Worm (Caenorhabditis elegans) whole organism, L4 larva: Measurements from ENCODE around the gene rps-21.

ENCODE experiments used
- D1046.2 ChIP-seq: fragments of 200-800 bp; sonication (Bioruptor generic); IDR thresholded peaks from 2 replicates; pipeline ENCODE4 v1.3.6; 2022; ENCODE audit warnings: missing genetic modification characterization, missing compliant biosample characterization
- F26F4.8 ChIP-seq: fragments of 200-800 bp; sonication (Bioruptor generic); conservative IDR thresholded peaks from 2 replicates; pipeline ENCODE4 v1.3.6; 2022; ENCODE audit warnings: missing genetic modification characterization, missing compliant biosample characterization
- T20F7.1 ChIP-seq: fragments of 200-800 bp; sonication (Bioruptor generic); optimal IDR thresholded peaks from 2 replicates; lab custom pipeline; 2018; ENCODE audit warnings: mild to moderate bottlenecking, missing genetic modification characterization, missing compliant biosample characterization
- T26A8.4 ChIP-seq: fragments of 200-800 bp; sonication (Bioruptor generic); IDR thresholded peaks from 2 replicates; pipeline ENCODE4 v1.3.6; 2022; ENCODE audit warnings: missing genetic modification characterization, missing compliant biosample characterization
- Y105C5A.15 ChIP-seq: fragments of 200-800 bp; sonication (Bioruptor generic); IDR thresholded peaks from 2 replicates; pipeline ENCODE4 v1.3.6; 2022; ENCODE audit warnings: missing genetic modification characterization, missing compliant biosample characterization
- Y48G9A.11 ChIP-seq: fragments of 200-800 bp; sonication (Bioruptor generic); IDR thresholded peaks from 2 replicates; pipeline ENCODE4 v1.3.6; 2022; ENCODE audit warnings: missing genetic modification reagents, missing genetic modification characterization, missing compliant biosample characterization
- Y5F2A.4 ChIP-seq: fragments of 200-800 bp; sonication (Bioruptor generic); optimal IDR thresholded peaks from 2 replicates; lab custom pipeline; 2018; ENCODE audit warnings: mild to moderate bottlenecking, missing genetic modification characterization, missing compliant biosample characterization
- ama-1 ChIP-seq: fragments of 150-350 bp; optimal IDR thresholded peaks from 2 replicates; lab custom pipeline; 2014; ENCODE audit warnings: inconsistent platforms, mixed read lengths
- attf-4 ChIP-seq: sonication (generic microtip); optimal IDR thresholded peaks from 3 replicates; lab custom pipeline; 2017; ENCODE audit warnings: missing biosample characterization, missing genetic modification characterization
- ceh-62 ChIP-seq: sonication (generic microtip); optimal IDR thresholded peaks from 2 replicates; lab custom pipeline; 2017; ENCODE audit warnings: missing biosample characterization, missing genetic modification characterization
- ceh-82 ChIP-seq: sonication (generic microtip); optimal IDR thresholded peaks from 2 replicates; lab custom pipeline; 2017; ENCODE audit warnings: missing biosample characterization, missing genetic modification characterization
- ces-1 ChIP-seq: fragments of 150-350 bp; sonication (generic microtip); optimal IDR thresholded peaks from 4 replicates; lab custom pipeline; 2014; ENCODE audit warnings: missing biosample characterization, missing genetic modification reagents, missing genetic modification characterization
- ctbp-1 ChIP-seq: fragments of 200-800 bp; sonication (Bioruptor generic); IDR thresholded peaks from 2 replicates; pipeline ENCODE4 v1.3.6; 2022; ENCODE audit warnings: missing genetic modification reagents, missing genetic modification characterization, missing compliant biosample characterization
- daf-12 ChIP-seq: fragments of 150-350 bp; optimal IDR thresholded peaks from 2 replicates; lab custom pipeline; 2014; ENCODE audit warnings: missing biosample characterization, missing genetic modification reagents, missing genetic modification characterization
- daf-16 ChIP-seq, 3 experiments: sonication (generic microtip); optimal IDR thresholded peaks; 2 replicates each; lab custom pipeline; 2016 to 2017; ENCODE audit warnings: missing genetic modification characterization in 3 of 3, missing genetic modification reagents in 3 of 3, mild to moderate bottlenecking in 2 of 3, missing compliant biosample characterization in 2 of 3, missing biosample characterization in 1 of 3, moderate library complexity in 1 of 3
- egl-43 ChIP-seq: fragments of 200-800 bp; sonication (Bioruptor generic); IDR thresholded peaks from 2 replicates; pipeline ENCODE4 v1.3.6; 2022; ENCODE audit warnings: missing genetic modification reagents, missing genetic modification characterization, missing compliant biosample characterization
- fos-1 ChIP-seq: fragments of 150-350 bp; optimal IDR thresholded peaks from 2 replicates; lab custom pipeline; 2014; ENCODE audit warnings: missing biosample characterization, missing genetic modification characterization
- hif-1 ChIP-seq, 2 experiments: sonication (generic microtip); optimal IDR thresholded peaks; 2 replicates each; lab custom pipeline; 2016 to 2017; ENCODE audit warnings: missing compliant biosample characterization in 2 of 2, missing genetic modification characterization in 2 of 2, missing genetic modification reagents in 2 of 2, missing genotype in 2 of 2, mild to moderate bottlenecking in 1 of 2
- hlh-11 ChIP-seq: fragments of 200-800 bp; sonication (Bioruptor generic); optimal IDR thresholded peaks from 2 replicates; lab custom pipeline; 2018; ENCODE audit warnings: mild to moderate bottlenecking, missing genetic modification characterization, missing compliant biosample characterization
- hlh-30 ChIP-seq: sonication (generic microtip); optimal IDR thresholded peaks from 2 replicates; lab custom pipeline; 2017; ENCODE audit warnings: antibody characterized with exemption, mild to moderate bottlenecking, missing genetic modification characterization, missing compliant biosample characterization; ENCODE audit not compliant: insufficient read depth
- jun-1 ChIP-seq: fragments of 150-350 bp; optimal IDR thresholded peaks from 2 replicates; lab custom pipeline; 2014; ENCODE audit warnings: missing biosample characterization, missing genetic modification reagents, missing genetic modification characterization
- lin-29 ChIP-seq: fragments of 200-800 bp; sonication (Bioruptor generic); IDR thresholded peaks from 2 replicates; pipeline ENCODE4 v1.3.6; 2022; ENCODE audit warnings: missing genetic modification reagents, missing genetic modification characterization, missing compliant biosample characterization
- lin-38 ChIP-seq: fragments of 200-800 bp; sonication (Bioruptor generic); IDR thresholded peaks from 2 replicates; pipeline ENCODE4 v1.3.6; 2022; ENCODE audit warnings: missing genetic modification reagents, missing genetic modification characterization, missing compliant biosample characterization
- lsy-2 ChIP-seq, 2 experiments: fragments of 150-350 bp in 1 of 2; sonication (generic microtip) in 1 of 2; optimal IDR thresholded peaks; 2 replicates each; lab custom pipeline; 2014 to 2017; ENCODE audit warnings: missing biosample characterization in 2 of 2, missing genetic modification characterization in 2 of 2
- madf-5 ChIP-seq, 2 experiments: fragments of 200-800 bp; sonication (Bioruptor generic); IDR thresholded peaks; 2 replicates each; pipeline ENCODE4 v1.3.6; 2022; ENCODE audit warnings: missing compliant biosample characterization in 2 of 2, missing genetic modification characterization in 2 of 2
- mdl-1 ChIP-seq, 2 experiments: fragments of 150-350 bp in 1 of 2; sonication (generic microtip) in 1 of 2; optimal IDR thresholded peaks; 2 replicates each; lab custom pipeline; 2014 to 2017; ENCODE audit warnings: missing biosample characterization in 2 of 2, missing genetic modification characterization in 2 of 2
- mep-1 ChIP-seq: fragments of 150-350 bp; sonication (generic microtip); optimal IDR thresholded peaks from 3 replicates; lab custom pipeline; 2014; ENCODE audit warnings: missing biosample characterization, missing genetic modification characterization
- mes-2 ChIP-seq: sonication (generic microtip); optimal IDR thresholded peaks from 2 replicates; lab custom pipeline; 2016; ENCODE audit warnings: missing genotype, mild to moderate bottlenecking, missing genetic modification characterization, missing compliant biosample characterization; ENCODE audit not compliant: poor library complexity, severe bottlenecking
- mxl-2 ChIP-seq: fragments of 200-800 bp; sonication (Bioruptor generic); conservative IDR thresholded peaks from 2 replicates; pipeline ENCODE4 v1.3.6; 2022; ENCODE audit warnings: missing genetic modification reagents, missing genetic modification characterization, missing compliant biosample characterization
- nhr-102 ChIP-seq: sonication (generic microtip); optimal IDR thresholded peaks from 2 replicates; lab custom pipeline; 2016; ENCODE audit warnings: mild to moderate bottlenecking, missing genetic modification characterization, moderate library complexity, missing compliant biosample characterization
- nhr-25 ChIP-seq: sonication (generic microtip); optimal IDR thresholded peaks from 2 replicates; lab custom pipeline; 2017; ENCODE audit warnings: missing genetic modification characterization, mild to moderate bottlenecking, missing compliant biosample characterization, antibody characterized with exemption, moderate library complexity, borderline replicate concordance; ENCODE audit not compliant: insufficient read depth
- pha-4 ChIP-seq, 2 experiments: fragments of 150-350 bp in 1 of 2; fragments of 200-800 bp in 1 of 2; sonication (Bioruptor generic) in 1 of 2; IDR thresholded peaks in 1 of 2; optimal IDR thresholded peaks in 1 of 2; 2 replicates each; pipeline versions ENCODE4 v1.3.6 to Lab custom; 2014 to 2022; ENCODE audit warnings: missing genetic modification characterization in 2 of 2, missing genetic modification reagents in 2 of 2, missing biosample characterization in 1 of 2, missing compliant biosample characterization in 1 of 2
- pqm-1 ChIP-seq: sonication (generic microtip); optimal IDR thresholded peaks from 2 replicates; lab custom pipeline; 2017; ENCODE audit warnings: missing biosample characterization, missing genetic modification characterization
- saeg-2 ChIP-seq: fragments of 200-800 bp; sonication (Bioruptor generic); IDR thresholded peaks from 2 replicates; pipeline ENCODE4 v1.3.6; 2022; ENCODE audit warnings: missing genetic modification reagents, missing genetic modification characterization, missing compliant biosample characterization
- sdz-12 ChIP-seq: fragments of 200-800 bp; sonication (Bioruptor generic); optimal IDR thresholded peaks from 2 replicates; lab custom pipeline; 2018; ENCODE audit warnings: mild to moderate bottlenecking, missing genetic modification characterization, missing compliant biosample characterization
- snpc-1.2 ChIP-seq: fragments of 200-800 bp; sonication (Bioruptor generic); IDR thresholded peaks from 2 replicates; pipeline ENCODE4 v1.3.6; 2022; ENCODE audit warnings: missing genetic modification reagents, missing genetic modification characterization, missing compliant biosample characterization
- unc-130 ChIP-seq: sonication (generic microtip); optimal IDR thresholded peaks from 2 replicates; lab custom pipeline; 2016; ENCODE audit warnings: missing genetic modification reagents, missing genetic modification characterization, missing compliant biosample characterization
- unc-39 ChIP-seq: sonication (generic microtip); optimal IDR thresholded peaks from 2 replicates; lab custom pipeline; 2017; ENCODE audit warnings: missing biosample characterization, missing genetic modification characterization
- unc-62 ChIP-seq, 3 experiments: fragments of 150-350 bp in 1 of 3; sonication (generic microtip); optimal IDR thresholded peaks in 2 of 3; peaks in 1 of 3; 1 replicate in 1 of 3; 2 replicates in 2 of 3; lab custom pipeline; 2014 to 2017; ENCODE audit warnings: missing biosample characterization in 3 of 3, missing genetic modification characterization in 3 of 3, missing genetic modification reagents in 3 of 3, missing genotype in 1 of 3
- vab-7 ChIP-seq: fragments of 200-800 bp; sonication (Bioruptor generic); IDR thresholded peaks from 2 replicates; pipeline ENCODE4 v1.3.6; 2022; ENCODE audit warnings: missing genetic modification reagents, missing genetic modification characterization, missing compliant biosample characterization
- zag-1 ChIP-seq: fragments of 150-350 bp; optimal IDR thresholded peaks from 2 replicates; lab custom pipeline; 2014; ENCODE audit warnings: missing biosample characterization, missing genetic modification characterization
- zfp-2 ChIP-seq: sonication (generic microtip); optimal IDR thresholded peaks from 2 replicates; lab custom pipeline; 2016; ENCODE audit warnings: mild to moderate bottlenecking, missing genetic modification characterization, missing compliant biosample characterization
- ztf-7 ChIP-seq: fragments of 150-350 bp; optimal IDR thresholded peaks from 2 replicates; lab custom pipeline; 2014; ENCODE audit warnings: missing biosample characterization, missing genetic modification characterization

rps-21 gene

DNA sequence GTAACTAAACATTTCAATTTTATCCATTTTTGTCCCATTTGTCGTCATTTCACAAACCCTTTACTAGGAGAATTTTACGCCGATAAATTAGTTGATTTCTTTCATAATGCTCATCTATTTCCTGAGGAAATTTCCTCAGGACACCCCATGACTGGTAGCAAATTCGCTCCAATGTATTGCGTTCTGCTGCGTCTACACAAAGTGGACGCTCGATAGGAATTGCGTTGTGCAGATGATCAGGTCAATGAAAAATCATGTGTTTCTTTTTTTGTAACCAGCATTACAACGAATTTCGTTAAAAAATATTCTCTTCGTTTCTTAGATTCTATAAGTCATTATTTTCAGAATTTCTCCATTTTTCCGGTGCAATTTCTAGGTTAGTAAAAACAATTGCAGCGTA, 7.6 kb downstream of the rps-21 start, which contains the start of gene epg-4 (continued):
- no peak for TF ChIP-seq T26A8.4 (GFP tag; lab: Robert Waterston, UW)
- TF ChIP-seq daf-16 (GFP tag; optimal IDR thresholded peaks at IDR 0.05; lab: Kevin White, UChicago), result no peak
- TF ChIP-seq daf-16 (tag; optimal IDR thresholded peaks at IDR 0.05; lab: Kevin White, UChicago), result no peak
- TF ChIP-seq ces-1 (GFP tag; lab: Kevin White, UChicago), result no peak
- TF ChIP-seq ztf-7 (tag; lab: Kevin White, UChicago), result no peak
- TF ChIP-seq sdz-12 (GFP tag; lab: Kevin White, UChicago), result no peak
- no peak for TF ChIP-seq unc-130 (GFP tag; lab: Kevin White, UChicago)
- no peak for TF ChIP-seq D1046.2
- TF ChIP-seq hif-1 (tag; optimal IDR thresholded peaks at IDR 0.05; lab: Kevin White, UChicago), result peak in 1 of 2 experiments; percentile 52
- peak; percentile 61 for TF ChIP-seq T20F7.1
- no peak for TF ChIP-seq attf-4 (tag; lab: Kevin White, UChicago)
- TF ChIP-seq lsy-2 (tag; optimal IDR thresholded peaks at IDR 0.05; lab: Kevin White, UChicago), result peak; percentile 29 to 65
- TF ChIP-seq mdl-1 (tag; optimal IDR thresholded peaks at IDR 0.05; lab: Kevin White, UChicago), result no peak

DNA sequence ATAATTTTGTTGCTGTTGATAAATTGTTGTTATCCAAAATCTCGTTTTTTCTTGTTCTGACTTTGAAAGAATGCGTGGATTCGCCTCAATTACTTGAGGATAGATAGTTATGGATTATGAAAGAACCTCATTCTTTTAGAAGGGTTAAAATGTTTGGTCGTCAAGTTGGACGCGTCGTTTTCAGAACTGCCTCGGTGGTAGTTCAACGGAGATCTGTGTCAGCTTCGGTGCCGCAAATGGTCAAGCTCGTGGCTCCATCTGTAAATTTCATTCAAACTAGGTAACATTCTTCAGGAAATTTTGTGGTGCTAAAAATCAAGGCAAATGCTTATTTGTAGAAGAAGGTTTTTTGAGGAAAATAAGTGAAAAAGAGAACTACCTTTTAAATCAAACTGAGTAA, 8.8 kb downstream of the rps-21 start, which contains the start of gene ndab-2:
Gene ndab-2, plus strand, starts transcription at position 140 of the 400 bp plus-strand sequence.
- TF ChIP-seq Y48G9A.11 (GFP tag; lab: Robert Waterston, UW) (peak; percentile 51; the same call in 1 of the 2 replicates), ceh-82 (tag; lab: Kevin White, UChicago) (no peak), saeg-2 (GFP tag; lab: Robert Waterston, UW) (no peak), lin-38 (peak; percentile 53), unc-62 (GFP tag; optimal IDR thresholded peaks at IDR 0.05 in 1 of 2; lab: Kevin White, UChicago) (peak in 1 of 2 experiments; percentile 17), unc-62 (tag; optimal IDR thresholded peaks at IDR 0.05; lab: Kevin White, UChicago) (no peak), T26A8.4 (GFP tag; lab: Robert Waterston, UW) (no peak), madf-5 (GFP tag; IDR thresholded peaks at IDR 0.05; lab: Robert Waterston, UW) (0 out of 4 replicates have a peak, but pooled peaks have one; percentile 23 to 55), daf-12 (tag; lab: Kevin White, UChicago) (no peak), egl-43 (GFP tag; lab: Robert Waterston, UW) (peak; percentile 67; the same call in 1 of the 2 replicates), zag-1 (no peak), ceh-62 (tag; lab: Kevin White, UChicago) (no peak), ama-1 (lab: Kevin White, UChicago) (peak; percentile 82), Y105C5A.15 (GFP tag; lab: Robert Waterston, UW) (peak; percentile 69; the same call in 1 of the 2 replicates), nhr-25 (tag; lab: Kevin White, UChicago) (no peak), unc-39 (tag; lab: Kevin White, UChicago) (no peak), mes-2 (tag; lab: Kevin White, UChicago) (peak; percentile 34), vab-7 (GFP tag; lab: Robert Waterston, UW) (no peak), lsy-2 (tag; optimal IDR thresholded peaks at IDR 0.05; lab: Kevin White, UChicago) (peak in 1 of 2 experiments; percentile 14), snpc-1.2 (peak; percentile 56; the same call in 1 of the 2 replicates), ctbp-1 (GFP tag; lab: Robert Waterston, UW) (0 out of 2 replicates have a peak, but pooled peaks have one; percentile 39), pqm-1 (no peak), fos-1 (tag; lab: Kevin White, UChicago) (no peak), pha-4 (GFP tag; IDR thresholded peaks at IDR 0.05; lab: Robert Waterston, UW) (peak; percentile 52), pha-4 (tag; optimal IDR thresholded peaks at IDR 0.05; lab: Kevin White, UChicago) (no peak)

ce11 chrIII:7179538-7180301, 9.7 kb downstream of the rps-21 start, which contains the start of the genes rps-14 and rpl-36:
Gene rps-14 (minus strand): TSS chrIII:7179588.
Gene rpl-36 (plus strand): TSS chrIII:7180251.
- TF ChIP-seq zfp-2 (tag; lab: Kevin White, UChicago) (peak; percentile 95), hlh-30 (tag; lab: Kevin White, UChicago) (peak; percentile 77), pha-4 (GFP tag; IDR thresholded peaks at IDR 0.05; lab: Robert Waterston, UW) (peak; percentile 35; the same call in 1 of the 2 replicates), pha-4 (tag; optimal IDR thresholded peaks at IDR 0.05; lab: Kevin White, UChicago) (peak; percentile 92), ztf-7 (tag; lab: Kevin White, UChicago) (peak; percentile 75), jun-1 (tag; lab: Kevin White, UChicago) (peak; percentile 21), lin-29 (GFP tag; lab: Robert Waterston, UW) (peak; percentile 12; the same call in 1 of the 2 replicates), F26F4.8 (GFP tag; lab: Robert Waterston, UW) (no peak), mep-1 (tag; lab: Kevin White, UChicago) (peak; percentile 91), hlh-11 (tag; lab: Kevin White, UChicago) (peak; percentile 80), snpc-1.2 (0 out of 2 replicates have a peak, but pooled peaks have one; percentile 9), mxl-2 (GFP tag; lab: Robert Waterston, UW) (no peak), Y5F2A.4 (GFP tag; lab: Kevin White, UChicago) (no peak), nhr-102 (tag; lab: Kevin White, UChicago) (peak; percentile 75)
